Fruit fly (Drosophila melanogaster): ENCODE data around the gene Ir94h.
A peak's percentile ranks its signal among the peaks of the same experiment; 100 is the strongest.

The Ir94h gene

dm6 chr3R:23527396-23527795 is 40.1 kb downstream of the Ir94h start:
- TF ChIP-seq h (GFP tag; optimal IDR thresholded peaks at IDR 0.05): no peak
- no peak for TF ChIP-seq Hr78 (GFP tag; optimal IDR thresholded peaks at IDR 0.05)
- TF ChIP-seq tai (GFP tag; optimal IDR thresholded peaks at IDR 0.05): no peak
- no peak for TF ChIP-seq Sp1 (GFP tag; optimal IDR thresholded peaks at IDR 0.05)
- no peak for TF ChIP-seq pan (optimal IDR thresholded peaks at IDR 0.05)
- no peak for TF ChIP-seq lola (GFP tag; optimal IDR thresholded peaks at IDR 0.05)
- TF ChIP-seq dl (GFP tag; optimal IDR thresholded peaks at IDR 0.05; ENCODE audit: insufficient read depth in 1 of 2, partially characterized antibody in 2 of 2): no peak
- no peak for TF ChIP-seq CrebA (GFP tag; optimal IDR thresholded peaks at IDR 0.05; ENCODE audit: borderline replicate concordance)
- TF ChIP-seq Vsx2 (GFP tag; optimal IDR thresholded peaks at IDR 0.05; ENCODE audit: partially characterized antibody): no peak

dm6 chr3R:23530886-23531285 is 43.6 kb downstream of the Ir94h start, which contains the start of gene CG10175:
CG10175 (minus strand) TSS chr3R:23530986.
- TF ChIP-seq fru (GFP tag; optimal IDR thresholded peaks at IDR 0.05) (no peak), CrebA (GFP tag; optimal IDR thresholded peaks at IDR 0.05; ENCODE audit: borderline replicate concordance) (no peak), brk (GFP tag; optimal IDR thresholded peaks at IDR 0.05) (no peak)

dm6 chr3R:23534609-23535008 is 47.3 kb downstream of the Ir94h start, which contains the start of gene Ugt303B3:
Ugt303B3 (minus strand) TSS chr3R:23534767.
- no peak for TF ChIP-seq N (GFP tag; optimal IDR thresholded peaks at IDR 0.05)
- TF ChIP-seq Vsx2 (GFP tag; optimal IDR thresholded peaks at IDR 0.05; ENCODE audit: partially characterized antibody): no peak
- TF ChIP-seq tai (GFP tag; optimal IDR thresholded peaks at IDR 0.05): no peak
- no peak for TF ChIP-seq GATAd (GFP tag; optimal IDR thresholded peaks at IDR 0.05)

dm6 chr3R:23536610-23537009 is 49.3 kb downstream of the Ir94h start, which contains the start of gene Ugt303B1:
Ugt303B1 (minus strand) TSS chr3R:23536710.
- TF ChIP-seq jim (GFP tag; optimal IDR thresholded peaks at IDR 0.05) (no peak), sv (GFP tag; optimal IDR thresholded peaks at IDR 0.05) (no peak), dl (GFP tag; optimal IDR thresholded peaks at IDR 0.05; ENCODE audit: insufficient read depth in 1 of 2, partially characterized antibody in 2 of 2) (no peak), Vsx2 (GFP tag; optimal IDR thresholded peaks at IDR 0.05; ENCODE audit: partially characterized antibody) (no peak), psq (GFP tag; optimal IDR thresholded peaks at IDR 0.05) (no peak), Hr83 (GFP tag; optimal IDR thresholded peaks at IDR 0.05; ENCODE audit: poor library complexity, severe bottlenecking) (no peak), lola (GFP tag; optimal IDR thresholded peaks at IDR 0.05) (no peak), CG32264 (GFP tag; optimal IDR thresholded peaks at IDR 0.05) (no peak), woc (GFP tag; optimal IDR thresholded peaks at IDR 0.05) (no peak), pan (optimal IDR thresholded peaks at IDR 0.05) (no peak)

dm6 chr3R:23538719-23539145 is 51.4 kb downstream of the Ir94h start, which contains the start of gene Ugt303B2:
Ugt303B2 (minus strand) TSS chr3R:23538908.
- TF ChIP-seq pan (optimal IDR thresholded peaks at IDR 0.05) (no peak), Mio (GFP tag; optimal IDR thresholded peaks at IDR 0.05) (no peak), h (GFP tag; optimal IDR thresholded peaks at IDR 0.05) (no peak), Myc (optimal IDR thresholded peaks at IDR 0.05) (no peak), CrebA (GFP tag; optimal IDR thresholded peaks at IDR 0.05; ENCODE audit: borderline replicate concordance) (no peak), Vsx2 (GFP tag; optimal IDR thresholded peaks at IDR 0.05; ENCODE audit: partially characterized antibody) (peak; percentile 9), fru (GFP tag; optimal IDR thresholded peaks at IDR 0.05) (peak; percentile 47), Hr83 (GFP tag; optimal IDR thresholded peaks at IDR 0.05; ENCODE audit: poor library complexity, severe bottlenecking) (no peak), dsf (GFP tag; optimal IDR thresholded peaks at IDR 0.05; ENCODE audit: borderline replicate concordance) (no peak), foxo (GFP tag; optimal IDR thresholded peaks at IDR 0.05) (no peak), dmrt93B (GFP tag; optimal IDR thresholded peaks at IDR 0.05) (no peak), usp (GFP tag; optimal IDR thresholded peaks at IDR 0.05) (no peak), Hnf4 (GFP tag; optimal IDR thresholded peaks at IDR 0.05) (no peak)

Data from whole organism, wandering third instar larva.